Worm (Caenorhabditis elegans): ENCODE data around the gene Y39B6A.29.
A peak's percentile ranks its signal among the peaks of the same experiment; 100 is the strongest.

Y39B6A.29 gene

DNA sequence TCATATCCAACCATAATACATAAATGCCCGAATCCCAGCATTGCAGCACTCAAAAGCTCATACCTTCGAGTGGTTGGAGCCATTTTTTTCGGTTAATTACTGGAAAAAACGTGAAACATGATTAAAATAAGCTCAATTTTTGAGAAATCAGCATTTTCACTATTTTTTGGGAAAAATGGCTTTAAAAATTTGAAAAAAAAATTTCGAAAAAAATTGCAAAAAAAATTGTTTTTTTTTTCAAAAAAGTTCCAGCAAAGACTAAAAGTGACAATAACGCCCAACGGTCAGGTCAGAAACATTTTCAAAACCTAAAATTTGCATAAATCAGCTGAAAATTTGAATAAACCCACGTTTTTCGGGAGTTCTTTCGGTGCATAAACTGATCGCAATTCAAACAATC lies at the start of gene Y39B6A.29:
Gene Y39B6A.29 (minus strand): TSS at position 101 of the 400 bp plus-strand sequence.
- TF ChIP-seq ztf-29 (GFP tag; IDR thresholded peaks at IDR 0.05), result no peak
- TF ChIP-seq T22C8.4 (GFP tag; IDR thresholded peaks at IDR 0.05), result no peak
- TF ChIP-seq ref-1 (GFP tag; conservative IDR thresholded peaks at IDR 0.05), result no peak
- TF ChIP-seq tab-1 (GFP tag; IDR thresholded peaks at IDR 0.05), result no peak
- no peak for TF ChIP-seq cog-1 (tag; optimal IDR thresholded peaks at IDR 0.05)
- no peak for TF ChIP-seq flt-1 (GFP tag; IDR thresholded peaks at IDR 0.05)
- no peak for TF ChIP-seq ztf-23 (GFP tag; IDR thresholded peaks at IDR 0.05)
- no peak for TF ChIP-seq med-1 (GFP tag; optimal IDR thresholded peaks at IDR 0.05; ENCODE audit: insufficient read depth)
- TF ChIP-seq klf-2 (GFP tag; conservative IDR thresholded peaks at IDR 0.05), result no peak

DNA sequence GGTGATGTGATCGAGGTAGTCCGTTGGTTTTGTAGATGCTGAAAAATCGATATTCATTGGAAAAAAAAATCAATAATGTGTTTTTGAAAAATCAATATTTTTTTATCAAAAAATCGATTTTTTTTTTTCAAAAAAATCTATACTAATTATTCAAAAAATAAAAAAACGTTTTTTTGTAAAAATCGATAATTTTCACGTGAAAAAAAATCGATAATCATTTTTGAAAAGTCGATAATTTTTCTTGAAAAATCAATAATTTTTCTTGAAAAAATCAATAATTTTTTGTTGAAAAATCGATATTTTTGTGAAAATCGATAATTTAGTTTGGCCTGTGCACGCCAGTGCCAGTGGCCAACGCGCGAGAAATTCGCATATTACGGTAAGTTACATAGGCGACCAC lies 48.6 kb upstream of the Y39B6A.29 start:
- TF ChIP-seq flt-1 (GFP tag; IDR thresholded peaks at IDR 0.05) (no peak), T22C8.4 (GFP tag; IDR thresholded peaks at IDR 0.05) (peak; percentile 85)

DNA sequence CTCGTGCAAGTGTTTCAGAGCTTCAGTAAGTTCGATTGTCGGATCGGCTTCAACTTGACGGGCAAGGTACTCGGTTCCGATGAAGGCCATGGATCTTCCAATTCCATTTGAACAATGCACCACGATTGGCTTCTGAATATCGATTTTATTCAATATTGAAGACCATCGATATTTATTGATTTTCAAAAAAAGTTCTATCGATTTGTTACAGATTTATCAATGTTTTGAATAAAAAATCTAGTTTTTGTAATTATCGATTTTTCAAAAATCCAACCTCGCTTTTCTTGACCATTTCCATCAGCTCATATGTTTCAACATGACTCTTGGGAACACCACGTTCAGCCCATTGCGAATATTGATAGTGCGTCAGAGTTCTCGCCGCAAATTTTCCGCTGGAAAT lies 44.3 kb upstream of the Y39B6A.29 start:
- TF ChIP-seq T22C8.4 (GFP tag; IDR thresholded peaks at IDR 0.05), result 0 out of 2 replicates have a peak, but pooled peaks have one; percentile 7
- TF ChIP-seq ztf-29 (GFP tag; IDR thresholded peaks at IDR 0.05), result no peak

DNA sequence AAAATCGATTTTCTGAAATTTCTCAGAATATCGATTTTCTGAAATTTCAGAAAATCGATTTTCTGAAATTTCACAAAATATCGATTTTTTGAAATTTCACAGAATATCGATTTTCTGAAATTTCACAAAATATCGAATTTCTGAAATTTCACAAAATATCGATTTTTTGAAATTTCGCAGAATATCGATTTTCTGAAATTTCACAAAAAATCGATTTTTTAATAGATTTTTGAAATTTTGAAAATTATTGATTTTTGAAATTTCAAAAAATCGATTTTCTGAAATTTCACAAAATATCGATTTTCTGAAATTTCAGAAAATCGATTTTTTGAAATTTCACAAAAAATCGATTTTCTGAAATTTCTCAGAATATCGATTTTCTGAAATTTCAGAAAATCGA lies 41.4 kb upstream of the Y39B6A.29 start:
- TF ChIP-seq T22C8.4 (GFP tag; IDR thresholded peaks at IDR 0.05), result peak; percentile 66

DNA sequence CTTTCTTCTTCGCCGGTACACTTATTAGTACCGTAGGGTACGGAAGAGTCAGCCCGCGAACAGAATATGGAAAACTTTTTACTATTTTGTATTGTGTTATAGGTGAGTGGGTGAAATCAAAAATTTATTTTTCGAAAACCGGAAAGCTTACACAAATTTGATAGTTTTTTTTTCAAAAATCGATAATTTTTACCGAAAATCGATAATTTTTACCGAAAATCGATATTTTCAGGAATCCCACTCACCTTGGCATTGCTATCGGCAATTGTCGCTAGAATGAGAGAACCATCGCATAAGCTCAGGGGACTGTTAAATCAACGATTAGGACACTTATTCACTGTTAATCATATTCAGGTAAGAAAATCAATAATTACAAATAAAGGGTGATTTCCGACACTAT lies 38.7 kb upstream of the Y39B6A.29 start:
- TF ChIP-seq T22C8.4 (GFP tag; IDR thresholded peaks at IDR 0.05) (peak; percentile 44; the same call in 1 of the 2 replicates), cog-1 (tag; optimal IDR thresholded peaks at IDR 0.05) (no peak)

DNA sequence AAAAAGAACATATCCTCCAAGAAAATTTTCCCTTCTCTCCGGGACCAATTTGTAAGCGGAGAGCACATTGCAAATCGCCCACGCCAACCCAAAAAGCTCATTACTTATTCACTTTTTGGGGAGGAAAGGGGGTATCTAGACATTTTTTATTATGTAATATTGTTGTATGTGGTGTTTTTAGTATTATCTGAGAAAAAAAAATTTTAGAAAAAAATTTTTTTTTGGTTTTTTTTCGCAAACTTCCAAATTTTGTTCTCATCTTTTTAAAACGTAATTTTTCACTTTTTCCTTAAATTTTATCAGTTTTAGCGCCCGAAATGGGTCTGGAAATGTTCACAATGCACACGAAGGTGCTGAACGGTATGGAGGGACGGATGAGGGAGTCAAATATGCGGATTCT lies 35.3 kb upstream of the Y39B6A.29 start, which contains the start of gene twk-46:
Gene twk-46 (plus strand): TSS at position 301 of the 400 bp plus-strand sequence.
- TF ChIP-seq cog-1 (tag; optimal IDR thresholded peaks at IDR 0.05), result no peak
- no peak for TF ChIP-seq ref-1 (GFP tag; conservative IDR thresholded peaks at IDR 0.05)
- no peak for TF ChIP-seq flt-1 (GFP tag; IDR thresholded peaks at IDR 0.05)
- no peak for TF ChIP-seq ztf-29 (GFP tag; IDR thresholded peaks at IDR 0.05)
- no peak for TF ChIP-seq med-1 (GFP tag; optimal IDR thresholded peaks at IDR 0.05; ENCODE audit: insufficient read depth)
- TF ChIP-seq tab-1 (GFP tag; IDR thresholded peaks at IDR 0.05), result no peak
- no peak for TF ChIP-seq ztf-23 (GFP tag; IDR thresholded peaks at IDR 0.05)
- no peak for TF ChIP-seq klf-2 (GFP tag; conservative IDR thresholded peaks at IDR 0.05)
- no peak for TF ChIP-seq T22C8.4 (GFP tag; IDR thresholded peaks at IDR 0.05)

DNA sequence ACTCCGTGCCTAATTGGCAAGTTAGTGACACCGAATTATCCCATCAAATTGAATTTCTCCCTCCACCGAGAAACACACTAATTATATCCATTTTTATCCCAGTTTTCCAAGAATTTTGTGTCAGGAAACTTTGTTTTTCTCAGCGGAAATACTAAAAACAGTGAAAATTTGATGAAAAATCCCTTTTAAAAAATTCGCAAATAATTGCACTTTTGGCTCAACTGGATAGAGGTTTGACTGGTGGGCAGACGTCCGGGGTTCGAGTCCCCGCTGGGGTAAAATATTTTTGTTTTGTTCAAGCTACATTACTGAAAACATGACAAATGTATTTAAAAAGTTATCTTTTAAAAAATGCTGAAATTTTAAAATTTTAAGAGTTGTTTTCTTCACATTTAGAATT lies 33.5 kb upstream of the Y39B6A.29 start:
- TF ChIP-seq med-1 (GFP tag; optimal IDR thresholded peaks at IDR 0.05; ENCODE audit: insufficient read depth) (no peak), tab-1 (GFP tag; IDR thresholded peaks at IDR 0.05) (no peak), cog-1 (tag; optimal IDR thresholded peaks at IDR 0.05) (no peak), T22C8.4 (GFP tag; IDR thresholded peaks at IDR 0.05) (no peak), klf-2 (GFP tag; conservative IDR thresholded peaks at IDR 0.05) (no peak), ztf-23 (GFP tag; IDR thresholded peaks at IDR 0.05) (no peak), ref-1 (GFP tag; conservative IDR thresholded peaks at IDR 0.05) (no peak), flt-1 (GFP tag; IDR thresholded peaks at IDR 0.05) (no peak), ztf-29 (GFP tag; IDR thresholded peaks at IDR 0.05) (no peak)

DNA sequence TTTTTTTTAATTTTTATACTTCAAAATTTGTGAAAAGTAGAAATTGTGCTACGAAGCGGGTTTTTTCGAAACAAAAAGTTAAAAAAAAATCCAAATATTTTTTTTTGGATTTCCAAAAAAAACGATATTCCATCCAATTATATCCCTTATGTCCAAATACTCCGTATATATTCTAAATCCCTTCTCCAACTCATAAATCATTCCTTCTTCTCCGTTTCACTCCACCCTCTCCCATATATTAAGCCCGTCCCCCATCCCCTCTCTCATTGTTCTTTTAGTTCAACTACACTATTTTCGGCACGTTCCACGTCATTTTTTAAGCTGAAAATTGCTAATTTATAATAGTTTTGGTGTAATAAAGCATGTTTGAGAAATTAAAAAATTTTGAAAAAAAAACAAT lies 33.0 kb upstream of the Y39B6A.29 start:
- TF ChIP-seq ztf-23 (GFP tag; IDR thresholded peaks at IDR 0.05) (no peak), T22C8.4 (GFP tag; IDR thresholded peaks at IDR 0.05) (no peak), klf-2 (GFP tag; conservative IDR thresholded peaks at IDR 0.05) (no peak), flt-1 (GFP tag; IDR thresholded peaks at IDR 0.05) (no peak), ztf-29 (GFP tag; IDR thresholded peaks at IDR 0.05) (no peak), cog-1 (tag; optimal IDR thresholded peaks at IDR 0.05) (no peak), tab-1 (GFP tag; IDR thresholded peaks at IDR 0.05) (no peak), ref-1 (GFP tag; conservative IDR thresholded peaks at IDR 0.05) (no peak), med-1 (GFP tag; optimal IDR thresholded peaks at IDR 0.05; ENCODE audit: insufficient read depth) (no peak)

DNA sequence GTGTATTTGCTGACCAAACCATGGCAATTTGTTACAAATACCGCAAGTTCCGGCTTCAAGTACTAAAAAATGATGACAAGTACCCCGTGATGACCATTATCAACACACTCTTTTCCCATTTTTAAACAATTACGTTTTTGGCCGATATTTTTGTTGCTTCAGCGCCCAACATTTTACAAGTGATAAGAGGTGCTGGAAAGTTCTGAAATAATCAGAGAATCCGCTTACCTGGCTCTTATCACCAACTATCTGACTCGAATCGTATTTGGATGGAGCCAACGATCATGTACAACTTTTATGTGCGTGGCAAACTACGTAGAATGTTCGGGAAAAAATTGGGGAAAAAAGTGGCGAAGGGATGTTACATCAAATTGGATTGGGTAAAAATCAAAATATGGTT lies 28.7 kb upstream of the Y39B6A.29 start:
- no peak for TF ChIP-seq tab-1 (GFP tag; IDR thresholded peaks at IDR 0.05)
- no peak for TF ChIP-seq klf-2 (GFP tag; conservative IDR thresholded peaks at IDR 0.05)
- TF ChIP-seq flt-1 (GFP tag; IDR thresholded peaks at IDR 0.05), result no peak
- TF ChIP-seq cog-1 (tag; optimal IDR thresholded peaks at IDR 0.05), result no peak
- TF ChIP-seq ref-1 (GFP tag; conservative IDR thresholded peaks at IDR 0.05), result no peak
- no peak for TF ChIP-seq T22C8.4 (GFP tag; IDR thresholded peaks at IDR 0.05)

DNA sequence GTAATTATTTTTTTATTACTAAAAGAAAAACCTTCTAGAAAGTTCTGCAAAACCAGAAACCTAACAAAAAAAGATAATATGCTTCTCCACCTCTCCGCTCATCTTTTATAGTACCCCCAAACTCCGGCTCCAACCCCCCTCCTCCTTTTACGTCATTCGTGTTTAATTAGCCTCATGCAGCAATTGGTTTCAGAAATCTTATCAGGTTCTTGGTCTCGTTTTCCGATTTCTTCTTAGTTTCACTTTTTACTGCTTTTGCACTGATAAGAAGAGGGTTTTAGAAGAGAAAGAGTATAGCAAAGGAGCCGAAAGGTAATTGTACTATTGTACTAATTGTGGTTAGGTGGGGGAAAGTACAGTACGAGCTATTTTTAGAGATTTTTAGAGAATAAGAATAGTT lies 26.8 kb upstream of the Y39B6A.29 start:
- TF ChIP-seq ztf-23 (GFP tag; IDR thresholded peaks at IDR 0.05) (no peak), med-1 (GFP tag; optimal IDR thresholded peaks at IDR 0.05; ENCODE audit: insufficient read depth) (no peak), flt-1 (GFP tag; IDR thresholded peaks at IDR 0.05) (no peak), cog-1 (tag; optimal IDR thresholded peaks at IDR 0.05) (no peak), klf-2 (GFP tag; conservative IDR thresholded peaks at IDR 0.05) (no peak), T22C8.4 (GFP tag; IDR thresholded peaks at IDR 0.05) (no peak), ref-1 (GFP tag; conservative IDR thresholded peaks at IDR 0.05) (no peak), tab-1 (GFP tag; IDR thresholded peaks at IDR 0.05) (no peak), ztf-29 (GFP tag; IDR thresholded peaks at IDR 0.05) (no peak)

DNA sequence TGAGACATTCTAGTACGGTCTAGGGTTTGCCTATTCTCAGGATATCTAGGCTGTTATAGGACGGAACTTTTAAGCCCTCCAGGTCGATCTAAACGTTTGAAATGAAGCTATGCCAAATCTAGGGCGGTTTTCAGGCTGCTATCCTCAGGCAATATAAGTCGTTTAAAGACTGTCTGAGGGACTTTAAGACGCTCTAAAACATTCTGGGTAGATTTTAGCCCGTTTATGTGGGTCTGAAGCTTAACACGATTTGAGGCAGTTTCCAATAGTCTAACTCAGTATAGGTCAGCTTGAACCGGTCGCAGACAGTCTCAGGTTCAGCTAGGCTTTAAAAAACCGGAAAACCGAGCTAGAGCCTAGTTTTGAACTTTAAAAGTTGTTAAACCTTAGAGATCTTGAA lies 26.3 kb upstream of the Y39B6A.29 start:
- TF ChIP-seq ztf-23 (GFP tag; IDR thresholded peaks at IDR 0.05), result no peak

DNA sequence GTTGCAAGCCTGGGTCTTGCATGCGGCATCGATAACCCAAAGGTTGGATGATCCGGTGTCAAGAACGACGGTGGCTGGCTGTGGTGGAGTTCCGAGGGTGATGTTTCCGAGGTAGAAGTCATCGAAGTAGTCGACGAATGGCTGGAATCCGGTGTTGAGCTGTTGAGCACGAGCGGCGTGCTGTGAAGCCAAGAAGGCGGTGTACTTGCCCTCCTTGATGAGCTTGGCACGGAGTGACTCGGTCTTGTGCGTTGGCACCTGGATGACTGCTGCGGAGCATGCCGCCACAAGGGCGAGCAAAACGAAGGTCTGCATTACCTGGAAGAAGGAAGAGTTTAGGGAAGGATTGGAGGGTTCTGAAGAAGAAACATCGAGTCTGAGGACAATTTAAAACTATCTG lies 25.9 kb upstream of the Y39B6A.29 start, which contains the start of gene asp-1:
Gene asp-1 (minus strand): TSS at position 315 of the 400 bp plus-strand sequence.
- TF ChIP-seq ztf-29 (GFP tag; IDR thresholded peaks at IDR 0.05), result no peak
- no peak for TF ChIP-seq ztf-23 (GFP tag; IDR thresholded peaks at IDR 0.05)
- no peak for TF ChIP-seq med-1 (GFP tag; optimal IDR thresholded peaks at IDR 0.05; ENCODE audit: insufficient read depth)
- no peak for TF ChIP-seq cog-1 (tag; optimal IDR thresholded peaks at IDR 0.05)
- no peak for TF ChIP-seq klf-2 (GFP tag; conservative IDR thresholded peaks at IDR 0.05)
- no peak for TF ChIP-seq T22C8.4 (GFP tag; IDR thresholded peaks at IDR 0.05)
- TF ChIP-seq ref-1 (GFP tag; conservative IDR thresholded peaks at IDR 0.05), result no peak

Measured in whole organism, midembryonic.